Worm (Caenorhabditis elegans): ENCODE data around the gene Y57G7A.5.
A peak's percentile ranks its signal among the peaks of the same experiment; 100 is the strongest.

The Y57G7A.5 gene

DNA sequence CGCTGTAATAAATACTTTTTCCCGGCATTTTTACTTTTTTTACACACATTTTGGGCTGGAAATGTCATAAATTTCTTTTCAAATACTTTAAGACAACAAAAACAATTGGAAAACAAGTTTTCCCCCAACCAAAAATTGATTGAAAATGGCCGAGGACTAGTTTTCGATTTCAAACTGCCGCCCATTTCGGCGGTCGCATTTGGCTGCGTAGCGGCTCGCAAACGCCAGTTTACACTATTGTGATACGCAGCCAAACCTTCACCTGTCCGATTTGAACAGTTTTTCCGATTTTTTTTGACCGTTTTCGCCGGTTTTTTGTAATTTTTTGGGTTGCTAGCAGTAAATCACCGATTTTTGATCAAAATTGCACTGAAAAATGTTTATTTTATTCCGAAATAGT is 45.1 kb upstream of the Y57G7A.5 start (continued):
- no peak for TF ChIP-seq pag-3 (tag; optimal IDR thresholded peaks at IDR 0.05; ENCODE audit: borderline replicate concordance)
- peak; percentile 4 for TF ChIP-seq ceh-9 (tag; optimal IDR thresholded peaks at IDR 0.05)
- TF ChIP-seq ets-4 (tag; optimal IDR thresholded peaks at IDR 0.05): peak; percentile 65
- TF ChIP-seq lim-6 (tag; optimal IDR thresholded peaks at IDR 0.05): no peak
- peak; percentile 78 for TF ChIP-seq ceh-19 (GFP tag; optimal IDR thresholded peaks at IDR 0.05)
- no peak for TF ChIP-seq hlh-30 (tag; optimal IDR thresholded peaks at IDR 0.05; ENCODE audit: insufficient read depth)
- peak; percentile 20 for TF ChIP-seq lin-11 (tag; optimal IDR thresholded peaks at IDR 0.05)
- TF ChIP-seq zip-5 (tag; optimal IDR thresholded peaks at IDR 0.05): no peak
- no peak for TF ChIP-seq pha-4 (tag; optimal IDR thresholded peaks at IDR 0.05)
- peak; percentile 74 for TF ChIP-seq pax-1 (tag; optimal IDR thresholded peaks at IDR 0.05)
- TF ChIP-seq unc-86 (tag; optimal IDR thresholded peaks at IDR 0.05): peak; percentile 81
- peak; percentile 45 for TF ChIP-seq Y22D7AL.16 (tag; optimal IDR thresholded peaks at IDR 0.05)
- TF ChIP-seq tbx-2 (tag; optimal IDR thresholded peaks at IDR 0.05): peak; percentile 91
- peak; percentile 13 for TF ChIP-seq hlh-6 (tag; optimal IDR thresholded peaks at IDR 0.05)
- TF ChIP-seq pha-2 (tag; optimal IDR thresholded peaks at IDR 0.05): peak; percentile 60
- no peak for TF ChIP-seq npax-4 (tag; optimal IDR thresholded peaks at IDR 0.05)
- TF ChIP-seq dve-1 (tag; optimal IDR thresholded peaks at IDR 0.05): peak; percentile 90
- TF ChIP-seq ama-1 (optimal IDR thresholded peaks at IDR 0.05): peak; percentile 61
- TF ChIP-seq ceh-18 (tag; optimal IDR thresholded peaks at IDR 0.05): peak; percentile 91
- TF ChIP-seq ttx-3 (tag; optimal IDR thresholded peaks at IDR 0.05): peak; percentile 51
- no peak for TF ChIP-seq unc-3 (GFP tag; conservative IDR thresholded peaks at IDR 0.05)
- TF ChIP-seq unc-3 (tag; optimal IDR thresholded peaks at IDR 0.05): no peak
- peak; percentile 28 for TF ChIP-seq sdc-2 (tag; optimal IDR thresholded peaks at IDR 0.05)
- TF ChIP-seq fkh-10 (GFP tag; optimal IDR thresholded peaks at IDR 0.05): no peak
- peak; percentile 15 for TF ChIP-seq odd-2 (tag; optimal IDR thresholded peaks at IDR 0.05)
- TF ChIP-seq unc-42 (tag; optimal IDR thresholded peaks at IDR 0.05): peak; percentile 72
- TF ChIP-seq sox-4 (tag; optimal IDR thresholded peaks at IDR 0.05): peak; percentile 66
- TF ChIP-seq ceh-6 (GFP tag; optimal IDR thresholded peaks at IDR 0.05): peak; percentile 53
- no peak for TF ChIP-seq mec-3 (tag; optimal IDR thresholded peaks at IDR 0.05; ENCODE audit: borderline replicate concordance)
- TF ChIP-seq che-1 (tag; optimal IDR thresholded peaks at IDR 0.05): peak; percentile 70
- no peak for TF ChIP-seq fax-1 (tag; optimal IDR thresholded peaks at IDR 0.05)
- no peak for TF ChIP-seq pqm-1 (tag; optimal IDR thresholded peaks at IDR 0.05)
- peak; percentile 81 for TF ChIP-seq ceh-30 (tag; optimal IDR thresholded peaks at IDR 0.05)
- peak; percentile 93 for TF ChIP-seq ceh-34 (tag; optimal IDR thresholded peaks at IDR 0.05)
- TF ChIP-seq C08G9.2 (tag; optimal IDR thresholded peaks at IDR 0.05): peak; percentile 11
- TF ChIP-seq nhr-232 (tag; optimal IDR thresholded peaks at IDR 0.05): no peak
- TF ChIP-seq rnt-1 (tag; optimal IDR thresholded peaks at IDR 0.05): peak; percentile 90
- TF ChIP-seq ceh-14 (tag; optimal IDR thresholded peaks at IDR 0.05): peak; percentile 73
- TF ChIP-seq tbx-7 (tag; optimal IDR thresholded peaks at IDR 0.05): no peak
- no peak for TF ChIP-seq K02D7.2 (tag; optimal IDR thresholded peaks at IDR 0.05)
- TF ChIP-seq nfya-1 (tag; optimal IDR thresholded peaks at IDR 0.05): peak; percentile 93
- TF ChIP-seq dmd-4 (tag; optimal IDR thresholded peaks at IDR 0.05; ENCODE audit: borderline replicate concordance): no peak
- TF ChIP-seq syd-9 (tag; optimal IDR thresholded peaks at IDR 0.05): peak; percentile 61

DNA sequence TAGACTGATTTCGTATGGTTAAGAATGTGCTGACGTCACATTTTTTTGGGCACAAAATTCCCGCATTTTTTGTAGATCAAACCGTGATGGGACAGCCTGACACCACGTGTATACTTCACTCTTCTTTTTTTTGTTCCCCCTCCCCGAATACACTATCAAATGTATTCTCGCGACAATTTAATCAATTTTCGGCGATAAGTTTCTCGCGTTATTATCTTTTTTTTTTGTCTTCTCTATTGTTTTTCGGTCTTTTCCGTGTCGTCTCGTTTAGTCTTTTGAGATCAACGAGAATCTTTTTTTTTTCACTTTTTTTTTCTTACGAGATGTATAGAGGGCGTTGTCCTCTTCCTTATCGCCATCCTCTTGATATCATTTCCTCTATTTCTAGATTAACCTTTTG is 39.9 kb upstream of the Y57G7A.5 start:
- TF ChIP-seq ttx-3 (tag; optimal IDR thresholded peaks at IDR 0.05): no peak
- no peak for TF ChIP-seq dve-1 (tag; optimal IDR thresholded peaks at IDR 0.05)
- TF ChIP-seq hlh-13 (GFP tag; optimal IDR thresholded peaks at IDR 0.05): no peak
- TF ChIP-seq sox-4 (tag; optimal IDR thresholded peaks at IDR 0.05): no peak
- no peak for TF ChIP-seq hlh-30 (tag; optimal IDR thresholded peaks at IDR 0.05; ENCODE audit: insufficient read depth)
- TF ChIP-seq pha-2 (tag; optimal IDR thresholded peaks at IDR 0.05): no peak
- TF ChIP-seq hlh-8 (tag; optimal IDR thresholded peaks at IDR 0.05): no peak
- TF ChIP-seq tbx-2 (tag; optimal IDR thresholded peaks at IDR 0.05): no peak
- no peak for TF ChIP-seq pros-1 (tag; optimal IDR thresholded peaks at IDR 0.05)
- no peak for TF ChIP-seq hlh-15 (tag; optimal IDR thresholded peaks at IDR 0.05)
- TF ChIP-seq ets-4 (tag; optimal IDR thresholded peaks at IDR 0.05): no peak
- TF ChIP-seq ceh-2 (tag; optimal IDR thresholded peaks at IDR 0.05): no peak
- TF ChIP-seq pag-3 (tag; optimal IDR thresholded peaks at IDR 0.05; ENCODE audit: borderline replicate concordance): no peak
- no peak for TF ChIP-seq fkh-6 (tag; optimal IDR thresholded peaks at IDR 0.05)
- TF ChIP-seq K02D7.2 (tag; optimal IDR thresholded peaks at IDR 0.05): no peak
- no peak for TF ChIP-seq unc-3 (GFP tag; conservative IDR thresholded peaks at IDR 0.05)
- no peak for TF ChIP-seq unc-3 (tag; optimal IDR thresholded peaks at IDR 0.05)
- TF ChIP-seq sdc-2 (tag; optimal IDR thresholded peaks at IDR 0.05): no peak
- TF ChIP-seq T23F11.4 (GFP tag; optimal IDR thresholded peaks at IDR 0.05): no peak
- TF ChIP-seq ceh-31 (tag; optimal IDR thresholded peaks at IDR 0.05): no peak
- no peak for TF ChIP-seq odd-2 (tag; optimal IDR thresholded peaks at IDR 0.05)

Data from whole organism, late embryonic.